Worm (Caenorhabditis elegans) whole organism, L2 larva: ENCODE results near the gene dpy-22.

Source experiments
- C34F6.9 ChIP-seq: fragments of 150-350 bp; optimal IDR thresholded peaks from 2 replicates; lab custom pipeline; 2014; ENCODE audit warnings: missing biosample characterization, missing genetic modification characterization
- F13H6.1 ChIP-seq: sonication (generic microtip); optimal IDR thresholded peaks from 2 replicates; lab custom pipeline; 2016; ENCODE audit warnings: missing genetic modification characterization, missing compliant biosample characterization
- R02D3.7 ChIP-seq: fragments of 150-350 bp; optimal IDR thresholded peaks from 2 replicates; lab custom pipeline; 2014; ENCODE audit warnings: missing biosample characterization, missing genetic modification characterization
- ama-1 ChIP-seq: fragments of 150-350 bp; optimal IDR thresholded peaks from 2 replicates; lab custom pipeline; 2018; ENCODE audit warnings: inconsistent platforms
- ceh-82 ChIP-seq: fragments of 150-350 bp; optimal IDR thresholded peaks from 2 replicates; lab custom pipeline; 2014; ENCODE audit warnings: missing biosample characterization, missing genetic modification characterization
- crh-2 ChIP-seq: sonication (generic microtip); optimal IDR thresholded peaks from 2 replicates; lab custom pipeline; 2017; ENCODE audit warnings: missing biosample characterization, missing genetic modification characterization
- elt-1 ChIP-seq: fragments of 150-350 bp; optimal IDR thresholded peaks from 2 replicates; lab custom pipeline; 2014; ENCODE audit warnings: missing biosample characterization, missing genetic modification characterization
- elt-3 ChIP-seq: sonication (generic microtip); optimal IDR thresholded peaks from 2 replicates; lab custom pipeline; 2017; ENCODE audit warnings: missing biosample characterization, missing genetic modification characterization
- fos-1 ChIP-seq: fragments of 150-350 bp; optimal IDR thresholded peaks from 2 replicates; lab custom pipeline; 2014; ENCODE audit warnings: missing biosample characterization, missing genetic modification characterization
- gmeb-1 ChIP-seq: fragments of 150-350 bp; optimal IDR thresholded peaks from 2 replicates; lab custom pipeline; 2014; ENCODE audit warnings: missing biosample characterization, missing genetic modification characterization
- lin-11 ChIP-seq: fragments of 150-350 bp; sonication (generic microtip); optimal IDR thresholded peaks from 2 replicates; lab custom pipeline; 2014; ENCODE audit warnings: missing biosample characterization, missing genetic modification characterization, inconsistent platforms, mixed read lengths
- lin-13 ChIP-seq: fragments of 150-350 bp; optimal IDR thresholded peaks from 2 replicates; lab custom pipeline; 2014; ENCODE audit warnings: missing biosample characterization, missing genetic modification reagents, missing genetic modification characterization
- lsy-2 ChIP-seq, 2 experiments: fragments of 150-350 bp in 1 of 2; sonication (generic microtip) in 1 of 2; optimal IDR thresholded peaks; 2 replicates each; lab custom pipeline; 2014 to 2017; ENCODE audit warnings: missing biosample characterization in 2 of 2, missing genetic modification characterization in 2 of 2
- mab-5 ChIP-seq: fragments of 150-350 bp; optimal IDR thresholded peaks from 2 replicates; lab custom pipeline; 2014; ENCODE audit warnings: missing biosample characterization, missing genetic modification characterization
- mbf-1 ChIP-seq: sonication (generic microtip); optimal IDR thresholded peaks from 2 replicates; lab custom pipeline; 2017; ENCODE audit warnings: missing biosample characterization, missing genetic modification characterization
- mdl-1 ChIP-seq, 2 experiments: fragments of 150-350 bp in 1 of 2; sonication (generic microtip) in 1 of 2; optimal IDR thresholded peaks; 2 replicates each; lab custom pipeline; 2017; ENCODE audit warnings: missing biosample characterization in 2 of 2, missing genetic modification characterization in 2 of 2
- nhr-10 ChIP-seq: sonication (generic microtip); optimal IDR thresholded peaks from 2 replicates; lab custom pipeline; 2017; ENCODE audit warnings: missing biosample characterization, missing genetic modification characterization
- nhr-11 ChIP-seq: fragments of 150-350 bp; optimal IDR thresholded peaks from 2 replicates; lab custom pipeline; 2014; ENCODE audit warnings: missing biosample characterization, missing genetic modification characterization
- nhr-12 ChIP-seq: fragments of 150-350 bp; optimal IDR thresholded peaks from 2 replicates; lab custom pipeline; 2014; ENCODE audit warnings: missing biosample characterization, missing genetic modification characterization
- nhr-129 ChIP-seq: fragments of 150-350 bp; optimal IDR thresholded peaks from 2 replicates; lab custom pipeline; 2014; ENCODE audit warnings: missing biosample characterization, missing genetic modification characterization
- nhr-21 ChIP-seq: fragments of 150-350 bp; optimal IDR thresholded peaks from 2 replicates; lab custom pipeline; 2014; ENCODE audit warnings: missing biosample characterization, missing genetic modification characterization
- nhr-23 ChIP-seq: fragments of 150-350 bp; optimal IDR thresholded peaks from 2 replicates; lab custom pipeline; 2014; ENCODE audit warnings: missing biosample characterization, missing genetic modification reagents, missing genetic modification characterization
- nhr-25 ChIP-seq: fragments of 150-350 bp; sonication (generic microtip); optimal IDR thresholded peaks from 3 replicates; lab custom pipeline; 2014; ENCODE audit warnings: missing biosample characterization, missing genetic modification characterization
- nhr-6 ChIP-seq: fragments of 150-350 bp; optimal IDR thresholded peaks from 2 replicates; lab custom pipeline; 2014; ENCODE audit warnings: missing biosample characterization, missing genetic modification characterization
- peb-1 ChIP-seq: fragments of 150-350 bp; optimal IDR thresholded peaks from 2 replicates; lab custom pipeline; 2014; ENCODE audit warnings: missing biosample characterization, missing genetic modification characterization
- sem-4 ChIP-seq: fragments of 150-350 bp; optimal IDR thresholded peaks from 2 replicates; lab custom pipeline; 2014; ENCODE audit warnings: missing biosample characterization, missing genetic modification reagents, missing genetic modification characterization
- skn-1 ChIP-seq: sonication (generic microtip); optimal IDR thresholded peaks from 2 replicates; lab custom pipeline; 2017; ENCODE audit warnings: missing biosample characterization, missing genetic modification characterization
- sma-3 ChIP-seq: sonication (generic microtip); optimal IDR thresholded peaks from 2 replicates; lab custom pipeline; 2016; ENCODE audit warnings: missing genetic modification reagents, missing genetic modification characterization, missing compliant biosample characterization
- sma-9 ChIP-seq, 2 experiments: fragments of 150-350 bp in 1 of 2; sonication (generic microtip) in 1 of 2; optimal IDR thresholded peaks; 2 replicates each; lab custom pipeline; 2014 to 2016; ENCODE audit warnings: missing genetic modification characterization in 2 of 2, mild to moderate bottlenecking in 1 of 2, missing biosample characterization in 1 of 2, missing compliant biosample characterization in 1 of 2, missing genetic modification reagents in 1 of 2, moderate library complexity in 1 of 2
- snpc-4 ChIP-seq: fragments of 150-350 bp; optimal IDR thresholded peaks from 2 replicates; lab custom pipeline; 2014; ENCODE audit warnings: missing biosample characterization, missing genetic modification characterization
- unc-39 ChIP-seq: fragments of 150-350 bp; optimal IDR thresholded peaks from 2 replicates; lab custom pipeline; 2014; ENCODE audit warnings: missing biosample characterization, missing genetic modification characterization
- unc-55 ChIP-seq: fragments of 150-350 bp; sonication (generic microtip); optimal IDR thresholded peaks from 3 replicates; lab custom pipeline; 2014; ENCODE audit warnings: missing biosample characterization, missing genetic modification reagents, missing genetic modification characterization
- unc-62 ChIP-seq: fragments of 150-350 bp; optimal IDR thresholded peaks from 2 replicates; lab custom pipeline; 2014; ENCODE audit warnings: missing biosample characterization, missing genetic modification reagents, missing genetic modification characterization
- zag-1 ChIP-seq: fragments of 150-350 bp; optimal IDR thresholded peaks from 2 replicates; lab custom pipeline; 2014; ENCODE audit warnings: missing biosample characterization, missing genetic modification characterization
- ztf-1 ChIP-seq: fragments of 200-800 bp; sonication (Bioruptor generic); conservative IDR thresholded peaks from 2 replicates; pipeline ENCODE4 v1.3.6; 2022; ENCODE audit warnings: missing genetic modification characterization, missing compliant biosample characterization
- ztf-4 ChIP-seq: fragments of 150-350 bp; optimal IDR thresholded peaks from 2 replicates; lab custom pipeline; 2014; ENCODE audit warnings: missing biosample characterization, missing genetic modification characterization

dpy-22 gene

ce11 chrX:9842102-9842501, 20.0 kb upstream of the dpy-22 start (continued):
- TF ChIP-seq elt-1 (tag; lab: Kevin White, UChicago) (no peak), nhr-23 (tag; lab: Kevin White, UChicago) (no peak)
- TF ChIP-seq, all 48 proteins: peak for 4

DNA sequence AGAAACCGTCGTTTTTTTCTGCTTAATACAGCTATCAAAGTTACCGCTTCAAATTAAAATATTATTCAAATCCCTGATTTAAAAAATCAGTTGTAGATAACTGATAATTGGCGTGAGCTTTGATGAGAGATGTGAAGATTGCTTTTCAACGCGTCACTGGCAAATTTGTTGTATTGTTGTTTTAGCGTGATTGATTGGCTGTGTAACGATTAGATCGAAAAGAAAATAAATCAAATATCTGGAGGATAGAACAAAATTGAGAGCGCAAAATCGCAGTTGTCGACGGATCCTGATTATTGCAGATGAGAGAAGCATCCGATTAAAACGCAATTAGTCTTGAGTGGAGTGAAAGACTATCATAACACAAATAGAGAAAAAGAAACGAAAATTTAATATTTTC, 18.8 kb upstream of the dpy-22 start:
- TF ChIP-seq nhr-11 (tag; lab: Kevin White, UChicago) (no peak), mab-5 (tag; lab: Kevin White, UChicago) (peak; percentile 82), unc-62 (GFP tag; lab: Kevin White, UChicago) (no peak)

DNA sequence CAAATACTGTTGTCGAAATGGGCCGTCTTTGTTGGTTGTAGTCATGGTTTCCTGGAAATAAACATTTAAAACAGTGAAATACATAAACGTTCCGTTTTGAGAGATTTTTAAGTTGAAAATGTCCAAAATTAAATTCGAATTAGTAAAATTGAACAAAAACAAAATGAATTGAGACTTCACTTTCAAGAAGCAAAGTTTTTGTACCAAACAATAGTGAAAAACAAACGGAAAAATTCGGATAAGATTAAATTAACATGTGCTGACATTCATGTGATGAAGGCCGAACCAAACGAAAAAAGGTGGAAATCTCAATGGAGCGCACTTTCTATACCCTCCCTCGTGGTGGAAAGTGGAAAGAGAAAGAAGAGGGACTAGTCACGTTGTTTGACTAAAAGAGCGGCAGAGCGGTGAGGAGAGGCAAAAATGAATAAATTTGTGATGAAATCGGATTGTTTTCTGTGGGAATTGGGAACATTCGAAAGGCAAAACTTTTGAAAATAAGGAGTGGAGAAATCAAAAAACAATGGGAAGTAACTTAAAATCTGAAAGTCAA, 16.0 kb upstream of the dpy-22 start, which contains the start of gene ipla-2:
Gene ipla-2 (minus strand): TSS at position 51 of the 553 bp plus-strand sequence.
- no peak for TF ChIP-seq mbf-1 (tag; lab: Kevin White, UChicago)
- peak; percentile 4 for TF ChIP-seq sma-3 (GFP tag; lab: Kevin White, UChicago)
- TF ChIP-seq nhr-25 (tag; lab: Kevin White, UChicago) = peak; percentile 58
- peak; percentile 17 for TF ChIP-seq lin-11 (tag; lab: Kevin White, UChicago)
- TF ChIP-seq F13H6.1 (tag; lab: Kevin White, UChicago) = peak; percentile 57
- TF ChIP-seq mdl-1 (tag; optimal IDR thresholded peaks at IDR 0.05; lab: Kevin White, UChicago) = peak; percentile 21 to 92
- no peak for TF ChIP-seq unc-39 (tag; lab: Kevin White, UChicago)
- peak; percentile 84 for TF ChIP-seq fos-1 (tag; lab: Kevin White, UChicago)
- TF ChIP-seq lsy-2 (tag; optimal IDR thresholded peaks at IDR 0.05; lab: Kevin White, UChicago) = peak; percentile 24 to 79
- TF ChIP-seq unc-62 (GFP tag; lab: Kevin White, UChicago) = no peak
- TF ChIP-seq C34F6.9 (tag; lab: Kevin White, UChicago) = peak; percentile 93
- peak; percentile 8 for TF ChIP-seq snpc-4 (tag; lab: Kevin White, UChicago)
- peak; percentile 4 for TF ChIP-seq ama-1 (lab: Kevin White, UChicago)
- TF ChIP-seq lin-13 (GFP tag; lab: Kevin White, UChicago) = peak; percentile 55
- no peak for TF ChIP-seq nhr-23 (tag; lab: Kevin White, UChicago)
- TF ChIP-seq nhr-6 (tag; lab: Kevin White, UChicago) = peak; percentile 65
- TF ChIP-seq unc-55 (GFP tag; lab: Kevin White, UChicago) = peak; percentile 71
- TF ChIP-seq nhr-129 (tag; lab: Kevin White, UChicago) = peak; percentile 91
- TF ChIP-seq sem-4 (tag; lab: Kevin White, UChicago) = peak; percentile 74
- TF ChIP-seq zag-1 (tag; lab: Kevin White, UChicago) = peak; percentile 38
- peak; percentile 59 for TF ChIP-seq sma-9 (GFP tag; optimal IDR thresholded peaks at IDR 0.05; lab: Kevin White, UChicago)
- no peak for TF ChIP-seq sma-9 (tag; optimal IDR thresholded peaks at IDR 0.05; lab: Kevin White, UChicago)
- peak; percentile 3 for TF ChIP-seq nhr-21 (tag; lab: Kevin White, UChicago)
- TF ChIP-seq ztf-4 (tag; lab: Kevin White, UChicago) = peak; percentile 26
- no peak for TF ChIP-seq elt-1 (tag; lab: Kevin White, UChicago)
- peak; percentile 88 for TF ChIP-seq crh-2 (tag; lab: Kevin White, UChicago)
- peak; percentile 30 for TF ChIP-seq skn-1

ce11 chrX:9832370-9832769, 10.3 kb upstream of the dpy-22 start:
- TF ChIP-seq ztf-1 (GFP tag; lab: Robert Waterston, UW) (no peak), mab-5 (tag; lab: Kevin White, UChicago) (no peak), mdl-1 (tag; optimal IDR thresholded peaks at IDR 0.05; lab: Kevin White, UChicago) (no peak), lin-11 (tag; lab: Kevin White, UChicago) (no peak), gmeb-1 (tag; lab: Kevin White, UChicago) (no peak), snpc-4 (tag; lab: Kevin White, UChicago) (no peak), peb-1 (tag; lab: Kevin White, UChicago) (no peak), lsy-2 (tag; optimal IDR thresholded peaks at IDR 0.05; lab: Kevin White, UChicago) (no peak), F13H6.1 (tag; lab: Kevin White, UChicago) (peak; percentile 45), nhr-129 (tag; lab: Kevin White, UChicago) (peak; percentile 42), nhr-12 (tag; lab: Kevin White, UChicago) (no peak)

ce11 chrX:9831215-9831614, 9.1 kb upstream of the dpy-22 start, which contains the start of gene rrc-1:
Gene rrc-1 (minus strand): TSS chrX:9831288.
- TF ChIP-seq nhr-25 (tag; lab: Kevin White, UChicago) = no peak
- no peak for TF ChIP-seq elt-3 (tag; lab: Kevin White, UChicago)
- no peak for TF ChIP-seq R02D3.7
- no peak for TF ChIP-seq lin-11 (tag; lab: Kevin White, UChicago)
- TF ChIP-seq crh-2 (tag; lab: Kevin White, UChicago) = no peak
- TF ChIP-seq nhr-21 (tag; lab: Kevin White, UChicago) = no peak
- TF ChIP-seq nhr-10 (tag; lab: Kevin White, UChicago) = no peak
- TF ChIP-seq mab-5 (tag; lab: Kevin White, UChicago) = no peak
- no peak for TF ChIP-seq unc-62 (GFP tag; lab: Kevin White, UChicago)
- TF ChIP-seq C34F6.9 (tag; lab: Kevin White, UChicago) = no peak
- no peak for TF ChIP-seq ama-1 (lab: Kevin White, UChicago)
- no peak for TF ChIP-seq fos-1 (tag; lab: Kevin White, UChicago)
- TF ChIP-seq ztf-1 (GFP tag; lab: Robert Waterston, UW) = no peak
- no peak for TF ChIP-seq nhr-23 (tag; lab: Kevin White, UChicago)
- no peak for TF ChIP-seq ceh-82 (tag; lab: Kevin White, UChicago)
- no peak for TF ChIP-seq F13H6.1 (tag; lab: Kevin White, UChicago)
